Worm (Caenorhabditis elegans) whole organism, late embryonic: ENCODE results near the gene C13A10.2.

Experiments
- ets-4 ChIP-seq: sonication (generic microtip); optimal IDR thresholded peaks from 2 replicates; lab custom pipeline; 2016; ENCODE audit warnings: missing genetic modification characterization, missing compliant biosample characterization
- pha-2 ChIP-seq: sonication (generic microtip); optimal IDR thresholded peaks from 2 replicates; lab custom pipeline; 2017; ENCODE audit warnings: mild to moderate bottlenecking, missing genetic modification characterization, missing compliant biosample characterization
- pha-4 ChIP-seq: fragments of 150-350 bp; optimal IDR thresholded peaks from 2 replicates; lab custom pipeline; 2018; ENCODE audit warnings: missing biosample characterization, missing genetic modification reagents, missing genetic modification characterization
- pqm-1 ChIP-seq: sonication (generic microtip); optimal IDR thresholded peaks from 2 replicates; lab custom pipeline; 2016; ENCODE audit warnings: missing genetic modification characterization, missing compliant biosample characterization

DNA sequence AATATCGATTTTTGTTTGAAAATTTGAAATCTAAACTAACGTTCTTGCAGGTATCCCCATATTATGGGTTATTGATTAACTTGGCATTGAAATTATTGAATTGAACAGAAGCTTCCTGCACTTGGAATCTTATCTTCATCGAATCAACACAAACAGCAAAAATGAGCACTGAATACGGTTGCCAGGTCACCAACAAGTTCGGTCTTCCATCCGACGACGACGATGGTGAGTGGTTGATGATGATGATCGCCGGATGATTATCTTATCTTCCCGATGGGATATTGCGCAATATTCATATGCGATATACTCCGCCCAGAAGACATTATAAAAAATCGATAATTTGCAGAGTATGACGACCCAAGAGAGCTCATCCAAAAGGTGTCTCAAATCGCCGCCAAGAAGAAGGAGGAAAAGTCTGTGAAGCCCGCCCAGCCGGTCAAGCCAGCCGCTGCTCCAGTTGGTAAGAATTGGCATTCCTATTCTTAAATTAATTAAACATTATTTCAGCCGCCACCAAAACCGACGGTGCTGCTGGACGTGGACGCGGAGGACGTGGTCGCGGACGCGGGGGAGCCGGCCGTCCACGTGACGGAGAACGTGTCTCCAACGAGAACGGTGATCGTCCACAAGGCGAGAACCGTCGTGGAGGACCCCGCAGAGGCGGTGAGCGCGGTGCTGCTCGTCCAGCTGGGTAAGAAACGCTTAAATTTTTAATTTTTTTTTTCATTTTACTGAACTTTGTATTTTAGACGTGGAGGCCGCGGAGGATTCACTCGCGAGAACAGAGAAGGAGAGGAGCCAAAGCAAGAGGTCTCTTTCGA is 36.6 kb downstream of the C13A10.2 start, which contains the start of gene vig-1:
- TF ChIP-seq pha-2 (no peak), pha-4 (tag; lab: Kevin White, UChicago) (no peak), pqm-1 (tag; lab: Kevin White, UChicago) (no peak), ets-4 (tag; lab: Kevin White, UChicago) (no peak)
